Fruit fly (Drosophila melanogaster) whole organism, adult: Measurements from ENCODE around the gene CG7251.

Experiments
- CG1620 ChIP-seq: fragments of 200-800 bp; sonication (Bioruptor generic); optimal IDR thresholded peaks from 2 replicates; lab custom pipeline; 2016; ENCODE audit warnings: missing biosample characterization, missing genetic modification characterization
- bab1 ChIP-seq: fragments of 200-800 bp; sonication (Bioruptor generic); optimal IDR thresholded peaks from 3 replicates; lab custom pipeline; 2019; ENCODE audit warnings: missing biosample characterization, mild to moderate bottlenecking, missing genetic modification characterization, moderate library complexity
- cnc ChIP-seq, 2 experiments: fragments of >200 bp; optimal IDR thresholded peaks; 2 replicates each; lab custom pipeline; 2017
- kay ChIP-seq: fragments of 200-800 bp; sonication (Bioruptor generic); peaks from one replicate; lab custom pipeline; 2016; ENCODE audit warnings: missing biosample characterization, missing genetic modification characterization, borderline replicate concordance
- ovo ChIP-seq: fragments of 200-800 bp; sonication (Bioruptor generic); optimal IDR thresholded peaks from 2 replicates; lab custom pipeline; 2016; ENCODE audit warnings: missing biosample characterization, missing genetic modification characterization
- tj ChIP-seq: fragments of 200-800 bp; sonication (Bioruptor generic); optimal IDR thresholded peaks from 3 replicates; lab custom pipeline; 2017; ENCODE audit warnings: missing biosample characterization, mild to moderate bottlenecking, missing genetic modification characterization, moderate library complexity
- toe ChIP-seq: fragments of 200-800 bp; sonication (Bioruptor generic); optimal IDR thresholded peaks from 2 replicates; lab custom pipeline; 2016; ENCODE audit warnings: missing biosample characterization, missing genetic modification characterization

DNA sequence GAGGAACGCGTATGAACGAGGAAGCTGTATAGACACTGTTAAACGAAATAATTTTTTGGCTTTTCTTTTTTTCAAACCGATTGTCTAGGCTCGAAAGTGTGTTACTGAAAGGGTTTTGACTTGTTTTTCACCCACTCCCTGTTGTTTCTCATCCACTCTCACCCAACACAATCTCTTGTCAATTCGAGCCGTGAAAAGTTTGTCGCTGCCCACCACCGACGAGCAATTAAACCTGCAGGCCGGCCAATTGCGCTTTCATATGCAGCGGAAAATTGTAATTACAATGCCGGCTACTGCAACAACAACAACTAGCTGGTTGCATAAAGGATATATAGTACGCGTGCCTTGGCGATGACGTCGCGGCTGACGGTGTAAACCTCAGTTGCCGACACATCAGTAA is at the start of gene CG7251:
- TF ChIP-seq toe (no peak), bab1 (GFP tag; lab: Kevin White, UChicago) (no peak), tj (GFP tag; lab: Kevin White, UChicago) (no peak), ovo (GFP tag; lab: Kevin White, UChicago) (no peak), kay (no peak), cnc (optimal IDR thresholded peaks at IDR 0.05; lab: Kevin White, UChicago) (no peak), CG1620 (GFP tag; lab: Kevin White, UChicago) (no peak)
